Worm (Caenorhabditis elegans): ENCODE data around the gene end-3.
"Not testable (repeated sequence)": the region's sequence is repeated elsewhere in the genome, so short reads cannot be mapped to it uniquely, and the experiment has no call there.

The end-3 gene

ce11 chrV:14013638-14014037 lies 857 bp upstream of the end-3 start:
- no peak for TF ChIP-seq unc-62 (GFP tag; optimal IDR thresholded peaks at IDR 0.05)

- no peak for TF ChIP-seq unc-62 (GFP tag; optimal IDR thresholded peaks at IDR 0.05)
These were observed 3.0 kb downstream of the end-3 start, which contains the start of gene srh-308 for ce11 chrV:14017476-14017875. Gene srh-308 (minus strand): TSS chrV:14017576.

- TF ChIP-seq unc-62 (GFP tag; optimal IDR thresholded peaks at IDR 0.05): no peak
These were observed 4.1 kb downstream of the end-3 start, which contains the start of the genes mtl-2 and T08G5.1 for ce11 chrV:14018640-14019039. Gene mtl-2 (minus strand): TSS chrV:14018673. Gene T08G5.1 (plus strand): TSS chrV:14018766.

- TF ChIP-seq unc-62 (GFP tag; optimal IDR thresholded peaks at IDR 0.05): no peak
These were observed 8.6 kb downstream of the end-3 start, which contains the start of gene T08G5.15 for ce11 chrV:14023074-14023473. Gene T08G5.15 (minus strand): TSS chrV:14023174.

- TF ChIP-seq unc-62 (GFP tag; optimal IDR thresholded peaks at IDR 0.05): no peak
These were observed 11.7 kb downstream of the end-3 start, which contains the start of gene T08G5.2 for ce11 chrV:14026194-14026593. Gene T08G5.2 (minus strand): TSS chrV:14026294.

ce11 chrV:14027384-14027783 lies 12.9 kb downstream of the end-3 start, which contains the start of gene T08G5.3:
Gene T08G5.3 (minus strand): TSS chrV:14027484.
- TF ChIP-seq unc-62 (GFP tag; optimal IDR thresholded peaks at IDR 0.05): no peak

ce11 chrV:14028256-14028743 lies 13.8 kb downstream of the end-3 start:
- TF ChIP-seq unc-62 (GFP tag; optimal IDR thresholded peaks at IDR 0.05): no peak

- no peak for TF ChIP-seq unc-62 (GFP tag; optimal IDR thresholded peaks at IDR 0.05)
These were observed 19.2 kb downstream of the end-3 start, which contains the start of gene ins-10 for ce11 chrV:14033649-14034048. Gene ins-10 (plus strand): TSS chrV:14033949.

ce11 chrV:14038328-14039084 lies 24.0 kb downstream of the end-3 start, which contains the start of gene vps-39:
Gene vps-39 (minus strand): TSS chrV:14038378.
- TF ChIP-seq unc-62 (GFP tag; optimal IDR thresholded peaks at IDR 0.05): not testable (repeated sequence)

- not testable (repeated sequence) for TF ChIP-seq unc-62 (GFP tag; optimal IDR thresholded peaks at IDR 0.05)
These were observed 34.8 kb downstream of the end-3 start, which contains the start of gene F58D12.1 for ce11 chrV:14049274-14049673. Gene F58D12.1 (plus strand): TSS chrV:14049574.

ce11 chrV:14057540-14057939 lies 43.0 kb downstream of the end-3 start, which contains the start of gene F58D12.3:
Gene F58D12.3 (plus strand): TSS chrV:14057840.
- no peak for TF ChIP-seq unc-62 (GFP tag; optimal IDR thresholded peaks at IDR 0.05)

ce11 chrV:14063980-14064379 lies 49.5 kb downstream of the end-3 start:
- TF ChIP-seq unc-62 (GFP tag; optimal IDR thresholded peaks at IDR 0.05): no peak

- TF ChIP-seq unc-62 (GFP tag; optimal IDR thresholded peaks at IDR 0.05): no peak
These were observed 49.9 kb downstream of the end-3 start, which contains the start of gene D1086.21 for ce11 chrV:14064422-14064821. Gene D1086.21 (plus strand): TSS chrV:14064722.
